Worm (Caenorhabditis elegans): ENCODE measurements around the gene abts-4.
A peak's percentile ranks its signal among the peaks of the same experiment; 100 is the strongest.

abts-4 gene

DNA sequence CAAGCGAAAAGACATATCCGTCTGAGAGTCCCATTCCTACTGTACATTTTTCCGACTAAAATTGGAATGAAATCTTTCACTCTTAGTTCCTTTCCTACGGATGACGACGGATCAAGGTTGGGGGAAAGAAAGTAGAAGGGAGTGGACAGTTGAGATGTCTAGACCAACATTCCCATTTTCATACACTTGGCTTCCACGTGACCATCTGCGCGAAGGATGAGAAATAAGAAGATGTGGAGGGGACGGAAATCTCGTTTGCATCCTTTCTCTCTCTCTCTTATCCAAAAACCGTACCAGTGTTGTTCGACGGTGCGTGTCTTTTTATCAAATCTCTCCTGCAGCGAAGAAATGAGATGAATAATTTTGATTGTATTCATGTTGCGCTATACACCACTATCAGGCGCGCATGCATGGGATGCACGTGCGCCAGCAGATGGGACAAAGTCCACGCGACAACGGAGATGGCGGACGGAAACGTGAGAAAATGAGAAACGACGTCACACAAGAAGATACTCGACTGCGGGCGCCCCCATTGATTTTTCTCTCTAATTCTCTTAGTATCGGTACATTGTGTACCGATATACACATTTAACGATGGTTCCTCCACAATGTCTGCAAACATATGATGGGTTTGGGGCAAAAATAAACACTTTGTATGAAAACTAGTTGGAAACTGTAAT, 24.1 kb downstream of the abts-4 start (continued):
- TF ChIP-seq snpc-1.2 (GFP tag; IDR thresholded peaks at IDR 0.05) (no peak), dmd-9 (GFP tag; IDR thresholded peaks at IDR 0.05) (no peak), lsy-2 (tag; optimal IDR thresholded peaks at IDR 0.05) (peak; percentile 73 to 86), unc-130 (GFP tag; optimal IDR thresholded peaks at IDR 0.05) (no peak), hif-1 (tag; optimal IDR thresholded peaks at IDR 0.05) (peak; percentile 77 to 97), F37D6.2 (tag; optimal IDR thresholded peaks at IDR 0.05) (peak; percentile 61), attf-4 (tag; optimal IDR thresholded peaks at IDR 0.05) (no peak), nhr-48 (tag; optimal IDR thresholded peaks at IDR 0.05) (peak; percentile 99)

DNA sequence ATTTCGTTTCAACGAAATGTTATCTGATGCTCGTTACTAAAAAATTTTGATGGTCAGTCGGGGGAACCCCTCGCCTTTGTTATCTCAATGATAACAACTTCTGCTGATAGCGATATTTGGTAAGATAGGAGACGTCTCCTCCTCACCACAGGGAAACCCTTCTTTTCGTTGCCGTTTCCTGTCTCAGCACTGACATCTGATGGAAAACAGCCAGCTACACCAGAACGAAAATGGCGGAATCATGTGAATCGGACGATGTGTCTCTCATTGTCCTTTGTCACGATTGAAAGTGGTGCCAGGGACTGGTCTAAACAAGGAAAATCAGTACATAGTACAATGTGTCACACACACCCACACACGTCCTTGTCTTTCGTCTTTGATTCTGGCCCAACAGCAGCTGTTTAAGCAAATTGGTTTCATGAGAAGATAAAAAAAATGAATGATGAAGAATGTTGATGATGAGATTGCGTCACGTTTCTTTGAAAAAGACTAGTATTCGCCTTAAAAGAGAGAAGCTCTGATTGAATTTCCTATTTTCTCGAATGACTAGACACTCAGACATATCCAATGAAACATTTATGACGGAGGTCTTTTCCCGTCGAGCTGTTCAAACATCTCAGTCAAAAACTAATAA, 25.1 kb downstream of the abts-4 start:
- TF ChIP-seq saeg-2 (GFP tag; IDR thresholded peaks at IDR 0.05) = peak; percentile 67; the same call in 1 of the 2 replicates
- TF ChIP-seq mep-1 (tag; optimal IDR thresholded peaks at IDR 0.05) = peak; percentile 72
- TF ChIP-seq F37D6.2 (tag; optimal IDR thresholded peaks at IDR 0.05) = no peak
- TF ChIP-seq ceh-20 (GFP tag; IDR thresholded peaks at IDR 0.05) = peak; percentile 62; the same call in 1 of the 2 replicates
- peak; percentile 25 for TF ChIP-seq mes-2 (tag; optimal IDR thresholded peaks at IDR 0.05; ENCODE audit: poor library complexity, severe bottlenecking)
- TF ChIP-seq lin-38 (GFP tag; IDR thresholded peaks at IDR 0.05) = no peak
- TF ChIP-seq nhr-48 (tag; optimal IDR thresholded peaks at IDR 0.05) = peak; percentile 96
- peak in 1 of 2 experiments; percentile 24 for TF ChIP-seq hif-1 (tag; optimal IDR thresholded peaks at IDR 0.05)
- TF ChIP-seq php-3 (GFP tag; IDR thresholded peaks at IDR 0.05) = peak; percentile 75
- no peak for TF ChIP-seq hmg-1.1 (GFP tag; IDR thresholded peaks at IDR 0.05)
- peak; percentile 57; the same call in 1 of the 2 replicates for TF ChIP-seq T26A8.4 (GFP tag; IDR thresholded peaks at IDR 0.05)
- peak; percentile 50 for TF ChIP-seq dve-1 (tag; optimal IDR thresholded peaks at IDR 0.05; ENCODE audit: insufficient read depth)
- TF ChIP-seq lin-1 (GFP tag; IDR thresholded peaks at IDR 0.05) = peak; percentile 57; the same call in 1 of the 2 replicates
- peak; percentile 97 to 98 for TF ChIP-seq mdl-1 (tag; optimal IDR thresholded peaks at IDR 0.05)
- TF ChIP-seq lin-13 (GFP tag; optimal IDR thresholded peaks at IDR 0.05) = no peak
- TF ChIP-seq nhr-11 (tag; optimal IDR thresholded peaks at IDR 0.05) = peak; percentile 14
- TF ChIP-seq lsy-2 (tag; optimal IDR thresholded peaks at IDR 0.05) = peak; percentile 8 to 45
- TF ChIP-seq lin-29 (GFP tag; IDR thresholded peaks at IDR 0.05) = peak; percentile 37; the same call in 1 of the 2 replicates
- TF ChIP-seq daf-16 (GFP tag; optimal IDR thresholded peaks at IDR 0.05) = peak in 1 of 2 experiments; percentile 73
- peak; percentile 95 for TF ChIP-seq daf-16 (tag; optimal IDR thresholded peaks at IDR 0.05)
- TF ChIP-seq hlh-30 (tag; optimal IDR thresholded peaks at IDR 0.05; ENCODE audit: insufficient read depth) = peak; percentile 97
- peak in 1 of 2 experiments; percentile 100 for TF ChIP-seq unc-62 (GFP tag; optimal IDR thresholded peaks at IDR 0.05 in 1 of 2)
- TF ChIP-seq unc-62 (tag; optimal IDR thresholded peaks at IDR 0.05) = no peak
- TF ChIP-seq mxl-2 (GFP tag; conservative IDR thresholded peaks at IDR 0.05) = peak; percentile 79
- TF ChIP-seq mxl-3 (GFP tag; optimal IDR thresholded peaks at IDR 0.05) = peak; percentile 80
- TF ChIP-seq nhr-102 (tag; optimal IDR thresholded peaks at IDR 0.05) = peak; percentile 71
- no peak for TF ChIP-seq nhr-10 (tag; optimal IDR thresholded peaks at IDR 0.05)
- TF ChIP-seq hlh-11 (tag; optimal IDR thresholded peaks at IDR 0.05) = peak; percentile 95
- no peak for TF ChIP-seq spr-1 (tag; optimal IDR thresholded peaks at IDR 0.05)
- no peak for TF ChIP-seq zip-11 (GFP tag; IDR thresholded peaks at IDR 0.05)
- no peak for TF ChIP-seq ama-1 (optimal IDR thresholded peaks at IDR 0.05)
- TF ChIP-seq dmd-6 (GFP tag; IDR thresholded peaks at IDR 0.05) = peak; percentile 91
- 0 out of 2 replicates have a peak, but pooled peaks have one; percentile 6 for TF ChIP-seq dmd-8 (GFP tag; IDR thresholded peaks at IDR 0.05)
- TF ChIP-seq ctbp-1 (GFP tag; IDR thresholded peaks at IDR 0.05) = peak; percentile 55; the same call in 1 of the 2 replicates
- TF ChIP-seq gei-8 (GFP tag; optimal IDR thresholded peaks at IDR 0.05) = peak; percentile 27
- TF ChIP-seq fkh-10 (GFP tag; optimal IDR thresholded peaks at IDR 0.05) = peak; percentile 52
- 0 out of 2 replicates have a peak, but pooled peaks have one; percentile 25 for TF ChIP-seq vab-7 (GFP tag; IDR thresholded peaks at IDR 0.05)
- peak; percentile 68 for TF ChIP-seq cey-2 (tag; optimal IDR thresholded peaks at IDR 0.05; ENCODE audit: borderline replicate concordance, insufficient read depth)
- no peak for TF ChIP-seq snpc-4 (tag; optimal IDR thresholded peaks at IDR 0.05)
- TF ChIP-seq T20F7.1 (GFP tag; optimal IDR thresholded peaks at IDR 0.05) = peak; percentile 14
- peak; percentile 23 for TF ChIP-seq rbr-2 (tag; optimal IDR thresholded peaks at IDR 0.05)
- peak; percentile 97 for TF ChIP-seq aha-1 (tag)
